Worm (Caenorhabditis elegans): Measurements from ENCODE around the gene Y54G2A.76.

ce11 chrIV:2819633-2820032 lies 10.4 kb downstream of the Y54G2A.76 start, which contains the start of gene Y54G2A.13:
- TF ChIP-seq madf-5 (GFP tag; IDR thresholded peaks at IDR 0.05), result no peak
- TF ChIP-seq fos-1 (tag; optimal IDR thresholded peaks at IDR 0.05), result no peak
- TF ChIP-seq daf-19 (GFP tag; conservative IDR thresholded peaks at IDR 0.05), result no peak
- TF ChIP-seq snpc-4 (tag; optimal IDR thresholded peaks at IDR 0.05), result no peak

All from whole organism, L4 larva.